Worm (Caenorhabditis elegans) whole organism, young adult: Measurements from ENCODE around the gene C27H5.12.

Experiments used
- B0019.2 ChIP-seq: fragments of 200-800 bp; sonication (Bioruptor generic); conservative IDR thresholded peaks from 2 replicates; pipeline ENCODE4 v1.3.6; 2022; ENCODE audit warnings: missing genetic modification reagents, missing genetic modification characterization, missing compliant biosample characterization
- Y56A3A.18 ChIP-seq: fragments of 200-800 bp; sonication (Bioruptor generic); IDR thresholded peaks from 2 replicates; pipeline ENCODE4 v1.3.6; 2022; ENCODE audit warnings: missing genetic modification reagents, missing genetic modification characterization, missing compliant biosample characterization
- Y95B8A.8 ChIP-seq: fragments of 200-800 bp; sonication (Bioruptor generic); IDR thresholded peaks from 2 replicates; pipeline ENCODE4 v1.3.6; 2022; ENCODE audit warnings: missing genetic modification reagents, missing genetic modification characterization, missing compliant biosample characterization
- ama-1 ChIP-seq, 3 experiments: fragments of 150-350 bp in 1 of 3; sonication (generic microtip) in 2 of 3; optimal IDR thresholded peaks; 2 replicates each; lab custom pipeline; 2014 to 2018; ENCODE audit warnings: missing biosample characterization in 2 of 3, missing genetic modification characterization in 2 of 3, missing genetic modification reagents in 2 of 3
- ceh-58 ChIP-seq: fragments of 200-800 bp; sonication (Bioruptor generic); IDR thresholded peaks from 2 replicates; pipeline ENCODE4 v1.3.6; 2022; ENCODE audit warnings: missing genetic modification characterization, missing compliant biosample characterization
- lsl-1 ChIP-seq: fragments of 200-800 bp; sonication (Bioruptor generic); optimal IDR thresholded peaks from 2 replicates; lab custom pipeline; 2018; ENCODE audit warnings: mild to moderate bottlenecking, missing genetic modification characterization, moderate library complexity, missing compliant biosample characterization
- nfya-2 ChIP-seq: fragments of 200-800 bp; sonication (Bioruptor generic); IDR thresholded peaks from 2 replicates; pipeline ENCODE4 v1.3.6; 2022; ENCODE audit warnings: missing genetic modification reagents, missing genetic modification characterization, missing compliant biosample characterization
- pha-4 ChIP-seq: fragments of 150-350 bp; sonication (generic microtip); optimal IDR thresholded peaks from 2 replicates; lab custom pipeline; 2014; ENCODE audit warnings: missing biosample characterization, missing genetic modification reagents, missing genetic modification characterization
- unc-62 ChIP-seq: fragments of 150-350 bp; optimal IDR thresholded peaks from 2 replicates; lab custom pipeline; 2014; ENCODE audit warnings: missing biosample characterization, missing genetic modification reagents, missing genetic modification characterization
- ztf-6 ChIP-seq: fragments of 200-800 bp; sonication (Bioruptor generic); IDR thresholded peaks from 2 replicates; pipeline ENCODE4 v1.3.6; 2022; ENCODE audit warnings: missing genetic modification reagents, missing genetic modification characterization, missing compliant biosample characterization

DNA sequence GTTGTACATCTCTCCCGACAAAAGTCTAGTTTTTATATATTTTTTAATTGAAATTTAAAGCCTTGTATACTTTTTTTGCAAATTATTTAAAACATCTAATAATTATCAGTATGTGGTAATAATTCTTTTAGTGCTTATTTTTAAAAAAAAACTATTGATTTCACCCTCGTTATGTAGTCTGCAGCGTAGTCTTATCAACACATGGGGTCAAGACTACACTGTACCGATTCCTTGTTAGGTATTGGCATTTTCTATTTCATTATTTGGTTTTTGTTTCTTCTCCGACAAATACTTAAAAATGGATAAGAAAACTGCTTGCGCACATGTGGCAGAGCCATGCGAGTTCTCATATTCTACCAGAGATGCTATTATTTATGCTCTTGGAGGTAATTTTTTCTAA, 34.6 kb upstream of the C27H5.12 start, which contains the start of gene maoc-1:
- no peak for TF ChIP-seq pha-4 (tag; lab: Kevin White, UChicago)
- TF ChIP-seq unc-62 (GFP tag; lab: Kevin White, UChicago): no peak
- no peak for TF ChIP-seq Y95B8A.8 (GFP tag; lab: Robert Waterston, UW)
- TF ChIP-seq ztf-6 (GFP tag; lab: Robert Waterston, UW): no peak
- TF ChIP-seq Y56A3A.18 (GFP tag; lab: Robert Waterston, UW): no peak
- no peak for TF ChIP-seq B0019.2 (GFP tag; lab: Robert Waterston, UW)
- no peak for TF ChIP-seq nfya-2 (GFP tag; lab: Robert Waterston, UW)
- no peak for TF ChIP-seq lsl-1
- TF ChIP-seq ama-1 (optimal IDR thresholded peaks at IDR 0.05; lab: Kevin White, UChicago): no peak
- no peak for TF ChIP-seq ama-1 (GFP tag; optimal IDR thresholded peaks at IDR 0.05; lab: Kevin White, UChicago)
- TF ChIP-seq ceh-58: no peak
